Worm (Caenorhabditis elegans): Measurements from ENCODE around the gene Y38E10A.22.
A peak's percentile ranks its signal among the peaks of the same experiment; 100 is the strongest.

Y38E10A.22 gene

DNA sequence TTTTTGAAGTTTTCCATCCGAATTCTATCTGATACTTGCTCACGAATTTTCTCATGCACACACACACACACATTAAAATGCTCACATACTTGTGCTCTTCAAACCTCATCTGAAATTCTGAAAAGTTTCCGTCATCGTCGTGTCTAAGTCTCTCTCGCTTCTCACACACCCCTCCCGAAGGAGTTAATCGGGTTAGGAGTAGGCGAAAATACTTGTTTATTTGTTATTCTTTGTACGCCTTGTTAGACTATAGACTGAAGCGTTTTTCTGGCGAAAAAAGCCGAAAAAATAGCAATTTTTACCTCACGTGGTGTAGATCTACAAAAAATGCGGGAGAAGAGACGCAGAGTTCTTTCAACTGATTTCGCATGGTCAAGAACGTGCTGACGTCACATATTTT lies 13.3 kb upstream of the Y38E10A.22 start:
- TF ChIP-seq nhr-179 (tag; optimal IDR thresholded peaks at IDR 0.05) (no peak), F57A8.1 (GFP tag; optimal IDR thresholded peaks at IDR 0.05) (no peak), akir-1 (GFP tag; optimal IDR thresholded peaks at IDR 0.05) (no peak), sdz-38 (tag; optimal IDR thresholded peaks at IDR 0.05) (no peak), mes-4 (tag; optimal IDR thresholded peaks at IDR 0.05) (no peak), dox-1 (GFP tag; IDR thresholded peaks at IDR 0.05) (no peak), hmg-1.2 (GFP tag; IDR thresholded peaks at IDR 0.05) (no peak), D2030.7 (GFP tag; IDR thresholded peaks at IDR 0.05) (no peak), Y53F4B.3 (GFP tag; IDR thresholded peaks at IDR 0.05) (no peak)

DNA sequence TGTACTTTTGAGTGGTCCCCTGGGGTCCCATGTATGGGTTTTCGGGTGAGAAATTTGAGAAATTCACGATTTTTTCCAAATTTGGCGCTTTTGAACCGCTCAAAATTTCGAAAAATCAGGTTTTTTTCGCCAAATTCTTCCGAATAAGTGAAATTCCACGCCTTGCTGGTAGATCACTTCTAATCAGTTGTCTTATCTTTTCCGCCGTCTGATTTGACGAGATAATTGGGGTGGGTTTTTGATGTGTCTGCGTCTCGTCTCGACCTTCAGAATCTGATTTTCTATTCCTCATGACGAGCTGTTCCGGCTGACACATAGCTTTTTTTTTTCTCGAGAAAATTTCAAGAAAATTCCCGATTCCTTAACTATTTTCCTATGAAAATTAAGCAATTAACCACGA lies 11.7 kb upstream of the Y38E10A.22 start:
- TF ChIP-seq lag-1 (GFP tag; IDR thresholded peaks at IDR 0.05) (no peak), ceh-58 (GFP tag; IDR thresholded peaks at IDR 0.05) (no peak), hmg-1.2 (GFP tag; IDR thresholded peaks at IDR 0.05) (no peak), attf-5 (GFP tag; optimal IDR thresholded peaks at IDR 0.05) (no peak), ztf-26 (tag; optimal IDR thresholded peaks at IDR 0.05) (no peak), fkh-3 (tag; optimal IDR thresholded peaks at IDR 0.05) (no peak), aptf-3 (GFP tag; IDR thresholded peaks at IDR 0.05) (no peak), madf-6 (GFP tag; IDR thresholded peaks at IDR 0.05) (no peak), F23B12.7 (tag; optimal IDR thresholded peaks at IDR 0.05; ENCODE audit: insufficient read depth) (no peak), ekl-4 (GFP tag; IDR thresholded peaks at IDR 0.05) (no peak), Y53F4B.3 (GFP tag; IDR thresholded peaks at IDR 0.05) (no peak), hlh-12 (tag; optimal IDR thresholded peaks at IDR 0.05) (no peak), attf-3 (GFP tag; conservative IDR thresholded peaks at IDR 0.05) (no peak), bed-1 (GFP tag; IDR thresholded peaks at IDR 0.05) (no peak), snpc-3.4 (tag; optimal IDR thresholded peaks at IDR 0.05) (no peak), let-526 (GFP tag; IDR thresholded peaks at IDR 0.05) (no peak), ceh-100 (GFP tag; IDR thresholded peaks at IDR 0.05) (no peak), Y79H2A.3 (GFP tag; conservative IDR thresholded peaks at IDR 0.05) (no peak)

DNA sequence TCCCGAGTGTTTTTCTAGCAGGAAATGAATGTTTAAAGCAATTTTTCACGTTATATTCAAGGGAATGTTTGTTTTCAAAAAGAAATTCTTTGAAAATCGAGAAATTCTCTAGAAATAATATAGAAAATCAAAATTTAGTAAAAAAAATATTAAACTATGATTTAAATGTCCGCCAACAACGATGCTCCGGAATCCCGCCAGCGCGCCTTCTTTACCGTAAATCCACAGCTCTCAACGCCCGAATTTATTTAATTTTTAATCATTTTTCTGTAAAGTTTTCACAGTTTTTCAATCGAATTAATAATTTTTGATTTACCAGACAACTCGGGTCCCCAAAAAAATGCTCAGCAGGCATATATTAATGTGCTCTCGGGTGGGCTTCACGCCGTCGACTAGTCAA lies 2.0 kb upstream of the Y38E10A.22 start, which contains the start of the genes Y38E10A.33 and cox-10:
Y38E10A.33 (minus strand) TSS at position 12 of the 400 bp plus-strand sequence.
cox-10 (plus strand) TSS at position 320 of the 400 bp plus-strand sequence.
- TF ChIP-seq ZK185.1 (tag; optimal IDR thresholded peaks at IDR 0.05; ENCODE audit: poor library complexity, severe bottlenecking) (no peak), ekl-4 (GFP tag; IDR thresholded peaks at IDR 0.05) (no peak), attf-3 (GFP tag; conservative IDR thresholded peaks at IDR 0.05) (peak; percentile 98), ztf-22 (GFP tag; optimal IDR thresholded peaks at IDR 0.05) (no peak), dox-1 (GFP tag; IDR thresholded peaks at IDR 0.05) (no peak), ztf-25 (GFP tag; IDR thresholded peaks at IDR 0.05) (no peak), efl-1 (GFP tag; optimal IDR thresholded peaks at IDR 0.05) (peak; percentile 54), lin-35 (GFP tag; optimal IDR thresholded peaks at IDR 0.05) (peak in 1 of 3 experiments; percentile 74), hmg-1.2 (GFP tag; IDR thresholded peaks at IDR 0.05) (no peak), lin-40 (tag; optimal IDR thresholded peaks at IDR 0.05) (peak; percentile 27), mcd-1 (GFP tag; IDR thresholded peaks at IDR 0.05) (peak; percentile 67), madf-8 (GFP tag; conservative IDR thresholded peaks at IDR 0.05) (no peak), C06A6.2 (GFP tag; conservative IDR thresholded peaks at IDR 0.05) (no peak), cebp-1 (GFP tag; IDR thresholded peaks at IDR 0.05) (no peak), cebp-1 (tag; optimal IDR thresholded peaks at IDR 0.05) (peak; percentile 11), madf-3 (GFP tag; IDR thresholded peaks at IDR 0.05) (no peak), zfh-2 (GFP tag; conservative IDR thresholded peaks at IDR 0.05) (no peak), let-607 (tag; optimal IDR thresholded peaks at IDR 0.05) (no peak), F33H1.4 (GFP tag; IDR thresholded peaks at IDR 0.05) (no peak), F23B12.7 (tag; optimal IDR thresholded peaks at IDR 0.05; ENCODE audit: insufficient read depth) (peak; percentile 28), lin-54 (GFP tag; optimal IDR thresholded peaks at IDR 0.05) (peak; percentile 72), attf-6 (GFP tag; IDR thresholded peaks at IDR 0.05) (no peak)

Data from whole organism, young adult.